Fruit fly (Drosophila melanogaster) whole organism, embryonic: ENCODE data around the gene CG42489.

Experiments used
- Asciz ChIP-seq: fragments of 200-800 bp; sonication (Bioruptor generic); optimal IDR thresholded peaks from 2 replicates; lab custom pipeline; 2017; ENCODE audit warnings: missing biosample characterization, mild to moderate bottlenecking, missing genetic modification characterization, missing genetic modification reagents
- C15 ChIP-seq: fragments of 200-800 bp; sonication (Bioruptor generic); IDR thresholded peaks from 3 replicates; pipeline ENCODE4 v1.3.6; 2022; ENCODE audit warnings: missing biosample characterization, missing genetic modification characterization
- CG10209 ChIP-seq: fragments of 200-800 bp; sonication (Bioruptor generic); optimal IDR thresholded peaks from 3 replicates; lab custom pipeline; 2017; ENCODE audit warnings: missing biosample characterization, mild to moderate bottlenecking, missing genetic modification characterization, missing genetic modification reagents
- CG10543 ChIP-seq: fragments of 200-800 bp; sonication (Bioruptor generic); optimal IDR thresholded peaks from 3 replicates; lab custom pipeline; 2017; ENCODE audit warnings: missing biosample characterization, mild to moderate bottlenecking, missing genetic modification characterization, moderate library complexity
- CG11504 ChIP-seq: fragments of 200-800 bp; sonication (Bioruptor generic); optimal IDR thresholded peaks from 3 replicates; lab custom pipeline; 2019; ENCODE audit warnings: missing biosample characterization, mild to moderate bottlenecking, missing genetic modification characterization, moderate library complexity
- CG11696 ChIP-seq: fragments of 200-800 bp; sonication (Bioruptor generic); IDR thresholded peaks from 2 replicates; pipeline ENCODE4 v1.3.6; 2022; ENCODE audit warnings: missing biosample characterization, missing genetic modification characterization
- CG1233 ChIP-seq: fragments of 200-800 bp; sonication (Bioruptor generic); optimal IDR thresholded peaks from 4 replicates; lab custom pipeline; 2018; ENCODE audit warnings: missing biosample characterization, mild to moderate bottlenecking, missing genetic modification characterization
- CG13296 ChIP-seq: fragments of 200-800 bp; sonication (Bioruptor generic); optimal IDR thresholded peaks from 3 replicates; lab custom pipeline; 2018; ENCODE audit warnings: missing biosample characterization, mild to moderate bottlenecking, missing genetic modification characterization
- CG15479 ChIP-seq: fragments of 200-800 bp; sonication (Bioruptor generic); optimal IDR thresholded peaks from 3 replicates; lab custom pipeline; 2019; ENCODE audit warnings: missing biosample characterization, mild to moderate bottlenecking, missing genetic modification characterization, moderate library complexity
- CG15514 ChIP-seq: fragments of 200-800 bp; sonication (Bioruptor generic); optimal IDR thresholded peaks from 3 replicates; lab custom pipeline; 2017; ENCODE audit warnings: missing biosample characterization, missing genetic modification characterization, mild to moderate bottlenecking, moderate library complexity, missing genetic modification reagents
- CG1602 ChIP-seq: fragments of 200-800 bp; sonication (Bioruptor generic); optimal IDR thresholded peaks from 3 replicates; lab custom pipeline; 2016; ENCODE audit warnings: missing biosample characterization, missing genetic modification characterization
- CG18619 ChIP-seq: fragments of 200-800 bp; sonication (Bioruptor generic); optimal IDR thresholded peaks from 3 replicates; lab custom pipeline; 2017; ENCODE audit warnings: missing biosample characterization, mild to moderate bottlenecking, missing genetic modification characterization
- CG31388 ChIP-seq: fragments of 200-800 bp; sonication (Bioruptor generic); optimal IDR thresholded peaks from 2 replicates; lab custom pipeline; 2016; ENCODE audit warnings: missing biosample characterization, missing genetic modification characterization
- CG32767 ChIP-seq: fragments of 200-800 bp; sonication (Bioruptor generic); IDR thresholded peaks from 2 replicates; pipeline ENCODE4 v1.3.6; 2022; ENCODE audit warnings: missing biosample characterization, missing genetic modification characterization
- CG33213 ChIP-seq: fragments of 200-800 bp; sonication (Bioruptor generic); optimal IDR thresholded peaks from 3 replicates; lab custom pipeline; 2016; ENCODE audit warnings: missing biosample characterization, missing genetic modification characterization
- CG34422 ChIP-seq: fragments of 200-800 bp; sonication (Bioruptor generic); IDR thresholded peaks from 3 replicates; pipeline ENCODE4 v1.3.6; 2022; ENCODE audit warnings: missing biosample characterization, missing genetic modification characterization
- CG4360 ChIP-seq: fragments of 200-800 bp; sonication (Bioruptor generic); IDR thresholded peaks from 2 replicates; pipeline ENCODE4 v1.3.6; 2022; ENCODE audit warnings: missing biosample characterization, missing genetic modification characterization
- CG6813 ChIP-seq: fragments of 200-800 bp; sonication (Bioruptor generic); optimal IDR thresholded peaks from 2 replicates; lab custom pipeline; 2017; ENCODE audit warnings: missing biosample characterization, missing genetic modification characterization, mild to moderate bottlenecking, moderate library complexity, missing genetic modification reagents
- CG7372 ChIP-seq: fragments of 200-800 bp; sonication (Bioruptor generic); IDR thresholded peaks from 2 replicates; pipeline ENCODE4 v1.3.6; 2022; ENCODE audit warnings: missing biosample characterization, missing genetic modification characterization
- CG7839 ChIP-seq: fragments of 200-800 bp; sonication (Bioruptor generic); optimal IDR thresholded peaks from 3 replicates; lab custom pipeline; 2018; ENCODE audit warnings: missing biosample characterization, mild to moderate bottlenecking, missing genetic modification characterization, moderate library complexity
- CHES-1-like ChIP-seq: fragments of 200-800 bp; sonication (Bioruptor generic); optimal IDR thresholded peaks from 2 replicates; lab custom pipeline; 2016; ENCODE audit warnings: missing biosample characterization, missing genetic modification characterization
- E2f2 ChIP-seq: fragments of 200-800 bp; sonication (Bioruptor generic); IDR thresholded peaks from 2 replicates; pipeline ENCODE4 v1.3.6; 2022; ENCODE audit warnings: missing biosample characterization, missing genetic modification characterization
- ERR ChIP-seq: fragments of 200-800 bp; sonication (Bioruptor generic); optimal IDR thresholded peaks from 2 replicates; lab custom pipeline; 2016; ENCODE audit warnings: missing biosample characterization, missing genetic modification characterization
- GATAe ChIP-seq: fragments of 200-800 bp; sonication (Bioruptor generic); conservative IDR thresholded peaks from 2 replicates; pipeline ENCODE4 v1.3.6; 2022; ENCODE audit warnings: missing biosample characterization, missing genetic modification characterization
- HmgD ChIP-seq: fragments of 200-800 bp; sonication (Bioruptor generic); optimal IDR thresholded peaks from 3 replicates; lab custom pipeline; 2016; ENCODE audit warnings: missing biosample characterization, missing genetic modification characterization
- Hr3 ChIP-seq: fragments of 200-800 bp; sonication (Bioruptor generic); optimal IDR thresholded peaks from 3 replicates; lab custom pipeline; 2016; ENCODE audit warnings: missing biosample characterization, missing genetic modification characterization
- Oli ChIP-seq: fragments of 200-800 bp; sonication (Bioruptor generic); optimal IDR thresholded peaks from 2 replicates; lab custom pipeline; 2018; ENCODE audit warnings: missing biosample characterization, mild to moderate bottlenecking, missing genetic modification characterization, moderate library complexity
- Sin3A ChIP-seq: fragments of >200 bp; optimal IDR thresholded peaks from 2 replicates; lab custom pipeline; 2018
- cwo ChIP-seq: fragments of 200-800 bp; sonication (Bioruptor generic); optimal IDR thresholded peaks from 3 replicates; lab custom pipeline; 2017; ENCODE audit warnings: missing biosample characterization, missing genetic modification characterization, mild to moderate bottlenecking, moderate library complexity, missing genetic modification reagents
- dimm ChIP-seq: fragments of 200-800 bp; sonication (Bioruptor generic); IDR thresholded peaks from 2 replicates; pipeline ENCODE4 v1.3.6; 2022; ENCODE audit warnings: missing biosample characterization, missing genetic modification characterization
- eyg ChIP-seq: fragments of 200-800 bp; sonication (Bioruptor generic); optimal IDR thresholded peaks from 3 replicates; lab custom pipeline; 2016; ENCODE audit warnings: missing biosample characterization, missing genetic modification characterization
- gce ChIP-seq: fragments of 200-800 bp; sonication (Bioruptor generic); IDR thresholded peaks from 3 replicates; pipeline ENCODE4 v1.3.6; 2022; ENCODE audit warnings: missing biosample characterization, missing genetic modification characterization
- gcm ChIP-seq: fragments of 200-800 bp; sonication (Bioruptor generic); optimal IDR thresholded peaks from 2 replicates; lab custom pipeline; 2019; ENCODE audit warnings: missing biosample characterization, mild to moderate bottlenecking, missing genetic modification characterization, moderate library complexity
- gro ChIP-seq: fragments of 200-800 bp; sonication (Bioruptor generic); optimal IDR thresholded peaks from 2 replicates; lab custom pipeline; 2016; ENCODE audit warnings: missing biosample characterization, missing genetic modification characterization
- gsb ChIP-seq: fragments of 200-800 bp; sonication (Bioruptor generic); IDR thresholded peaks from 2 replicates; pipeline ENCODE4 v1.3.6; 2022; ENCODE audit warnings: missing biosample characterization, missing genetic modification characterization
- hbn ChIP-seq: fragments of 200-800 bp; sonication (Bioruptor generic); IDR thresholded peaks from 2 replicates; pipeline ENCODE4 v1.3.6; 2022; ENCODE audit warnings: missing biosample characterization, missing genetic modification characterization; ENCODE audit not compliant: partially characterized antibody
- hkb ChIP-seq, 2 experiments: fragments of 200-800 bp in 1 of 2; fragments of >200 bp in 1 of 2; sonication (Bioruptor generic) in 1 of 2; IDR thresholded peaks in 1 of 2; optimal IDR thresholded peaks in 1 of 2; 2 replicates each; pipeline versions ENCODE4 v1.3.6 to Lab custom; 2017 to 2022; ENCODE audit warnings: missing biosample characterization in 1 of 2, missing genetic modification characterization in 1 of 2
- insv ChIP-seq, 2 experiments: fragments of 200-800 bp; sonication (Bioruptor generic); optimal IDR thresholded peaks; 3 replicates each; lab custom pipeline; 2016 to 2018; ENCODE audit warnings: missing biosample characterization in 2 of 2, missing genetic modification characterization in 2 of 2
- maf-S ChIP-seq: fragments of 200-800 bp; sonication (Bioruptor generic); optimal IDR thresholded peaks from 2 replicates; lab custom pipeline; 2016; ENCODE audit warnings: missing biosample characterization, missing genetic modification characterization
- nmo ChIP-seq: fragments of 200-800 bp; sonication (Bioruptor generic); optimal IDR thresholded peaks from 2 replicates; lab custom pipeline; 2018; ENCODE audit warnings: missing biosample characterization, mild to moderate bottlenecking, missing genetic modification characterization, moderate library complexity
- odd ChIP-seq: fragments of 200-800 bp; sonication (Bioruptor generic); optimal IDR thresholded peaks from 2 replicates; lab custom pipeline; 2017; ENCODE audit warnings: missing biosample characterization, mild to moderate bottlenecking, missing genetic modification characterization
- otp ChIP-seq: fragments of 200-800 bp; sonication (Bioruptor generic); IDR thresholded peaks from 3 replicates; pipeline ENCODE4, ENCODE4 v1.3.6; 2022; ENCODE audit warnings: missing biosample characterization, missing genetic modification characterization
- pfk ChIP-seq: fragments of 200-800 bp; sonication (Bioruptor generic); optimal IDR thresholded peaks from 2 replicates; lab custom pipeline; 2018; ENCODE audit warnings: missing biosample characterization, mild to moderate bottlenecking, missing genetic modification characterization, moderate library complexity
- sim ChIP-seq: fragments of 200-800 bp; sonication (Bioruptor generic); IDR thresholded peaks from 2 replicates; pipeline ENCODE4 v1.3.6; 2022; ENCODE audit warnings: missing biosample characterization, missing genetic modification characterization
- slp2 ChIP-seq: fragments of 200-800 bp; sonication (Bioruptor generic); optimal IDR thresholded peaks from 2 replicates; lab custom pipeline; 2016; ENCODE audit warnings: missing biosample characterization, missing genetic modification characterization
- sna ChIP-seq: fragments of 200-800 bp; sonication (Bioruptor generic); IDR thresholded peaks from 2 replicates; pipeline ENCODE4 v1.3.6; 2022; ENCODE audit warnings: missing biosample characterization, missing genetic modification characterization; ENCODE audit not compliant: partially characterized antibody
- so ChIP-seq: fragments of 200-800 bp; sonication (Bioruptor generic); IDR thresholded peaks from 3 replicates; pipeline ENCODE4 v1.3.6; 2022; ENCODE audit warnings: missing biosample characterization, missing genetic modification characterization
- ssp ChIP-seq: fragments of 200-800 bp; sonication (Bioruptor generic); IDR thresholded peaks from 2 replicates; pipeline ENCODE4 v1.3.6; 2022; ENCODE audit warnings: missing biosample characterization, missing genetic modification characterization
- unpg ChIP-seq: fragments of 200-800 bp; sonication (Bioruptor generic); optimal IDR thresholded peaks from 3 replicates; lab custom pipeline; 2018; ENCODE audit warnings: missing biosample characterization, mild to moderate bottlenecking, missing genetic modification characterization, moderate library complexity
- zen2 ChIP-seq: fragments of 200-800 bp; sonication (Bioruptor generic); IDR thresholded peaks from 3 replicates; pipeline ENCODE4 v1.3.6; 2022; ENCODE audit warnings: missing biosample characterization, missing genetic modification characterization; ENCODE audit not compliant: partially characterized antibody

CG42489 gene

DNA sequence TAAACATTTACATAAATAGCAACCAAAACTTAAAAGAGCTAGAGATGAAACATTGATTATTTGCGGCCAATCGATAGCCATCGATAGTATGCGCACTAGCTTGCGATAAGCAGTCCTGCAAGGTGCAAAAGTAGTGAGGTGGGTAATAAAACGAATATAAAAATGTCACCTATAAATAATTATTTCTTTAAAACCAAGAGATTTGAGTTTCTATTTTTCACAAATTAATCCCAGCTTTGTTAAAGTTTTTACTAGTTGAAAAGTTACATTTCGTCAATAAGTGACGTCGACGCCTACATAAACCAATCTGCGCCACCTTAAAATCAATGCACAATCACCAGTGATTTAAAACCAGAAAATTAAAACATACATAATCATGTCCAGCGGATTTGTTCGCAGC, 3.8 kb downstream of the CG42489 start, which contains the start of the genes Mkk4 and SLIRP2 (continued):
- TF ChIP-seq Oli (peak; percentile 99), gsb (peak; percentile 98), Asciz (GFP tag; lab: Kevin White, UChicago) (peak; percentile 97), CG4360 (peak; percentile 90), E2f2 (peak; percentile 88), CHES-1-like (GFP tag; lab: Kevin White, UChicago) (peak; percentile 99), CG6813 (GFP tag; lab: Kevin White, UChicago) (peak; percentile 98), CG7839 (tag; lab: Kevin White, UChicago) (peak; percentile 99), hbn (GFP tag; lab: Robert Waterston, UW) (peak; percentile 70), dimm (GFP tag; lab: Robert Waterston, UW) (peak; percentile 97), nmo (GFP tag; lab: Kevin White, UChicago) (peak; percentile 100), Sin3A (lab: Kevin White, UChicago) (peak; percentile 86), odd (GFP tag; lab: Kevin White, UChicago) (peak; percentile 98), ssp (GFP tag; lab: Robert Waterston, UW) (peak; percentile 94), slp2 (GFP tag; lab: Kevin White, UChicago) (peak; percentile 99), ERR (GFP tag; lab: Kevin White, UChicago) (peak; percentile 94), maf-S (GFP tag; lab: Kevin White, UChicago) (peak; percentile 99), CG10209 (peak; percentile 99), CG31388 (GFP tag; lab: Kevin White, UChicago) (peak; percentile 98), unpg (peak; percentile 99), CG15479 (GFP tag; lab: Kevin White, UChicago) (peak; percentile 74), zen2 (GFP tag; lab: Robert Waterston, UW) (peak; percentile 66; the same call in 2 of the 3 replicates), gro (peak; percentile 99), CG1233 (GFP tag; lab: Kevin White, UChicago) (peak; percentile 98), Hr3 (GFP tag; lab: Kevin White, UChicago) (peak; percentile 99), eyg (GFP tag; lab: Kevin White, UChicago) (peak; percentile 98), hkb (optimal IDR thresholded peaks at IDR 0.05; lab: Kevin White, UChicago) (peak; percentile 69), hkb (GFP tag; IDR thresholded peaks at IDR 0.05; lab: Robert Waterston, UW) (peak; percentile 99), insv (GFP tag; optimal IDR thresholded peaks at IDR 0.05; lab: Kevin White, UChicago) (peak; percentile 29 to 81), pfk (GFP tag; lab: Kevin White, UChicago) (peak; percentile 69), CG13296 (peak; percentile 97), CG7372 (GFP tag; lab: Robert Waterston, UW) (peak; percentile 99), CG18619 (GFP tag; lab: Kevin White, UChicago) (peak; percentile 99), GATAe (GFP tag; lab: Robert Waterston, UW) (peak; percentile 97), HmgD (peak; percentile 98), otp (GFP tag; lab: Robert Waterston, UW) (peak; percentile 99), sim (GFP tag; lab: Robert Waterston, UW) (peak; percentile 98), so (GFP tag; lab: Robert Waterston, UW) (peak; percentile 99), CG15514 (GFP tag; lab: Kevin White, UChicago) (peak; percentile 95), gcm (GFP tag; lab: Kevin White, UChicago) (peak; percentile 99), CG11504 (tag; lab: Kevin White, UChicago) (peak; percentile 98), CG32767 (peak; percentile 99), CG34422 (GFP tag; lab: Robert Waterston, UW) (peak; percentile 99), cwo (GFP tag; lab: Kevin White, UChicago) (peak; percentile 95), CG33213 (GFP tag; lab: Kevin White, UChicago) (peak; percentile 99), CG10543 (GFP tag; lab: Kevin White, UChicago) (peak; percentile 98), CG1602 (GFP tag; lab: Kevin White, UChicago) (peak; percentile 100), CG11696 (GFP tag; lab: Robert Waterston, UW) (peak; percentile 96), gce (GFP tag; lab: Robert Waterston, UW) (peak; percentile 98), sna (GFP tag; lab: Robert Waterston, UW) (peak; percentile 83), C15 (GFP tag; lab: Robert Waterston, UW) (peak; percentile 99)
